Worm (Caenorhabditis elegans) whole organism, young adult: ENCODE data around the gene T16H12.9.

Source experiments
- C17E4.6 ChIP-seq: fragments of 200-800 bp; sonication (Bioruptor generic); IDR thresholded peaks from 2 replicates; pipeline ENCODE4 v1.3.6; 2022; ENCODE audit warnings: missing genetic modification reagents, missing genetic modification characterization, missing compliant biosample characterization
- F52B5.7 ChIP-seq: sonication (generic microtip); optimal IDR thresholded peaks from 2 replicates; lab custom pipeline; 2016; ENCODE audit warnings: mild to moderate bottlenecking, missing genetic modification characterization, missing compliant biosample characterization
- egrh-3 ChIP-seq: fragments of 200-800 bp; sonication (Bioruptor generic); IDR thresholded peaks from 2 replicates; pipeline ENCODE4 v1.3.6; 2022; ENCODE audit warnings: missing genetic modification reagents, missing genetic modification characterization, missing compliant biosample characterization
- hmg-20 ChIP-seq: fragments of 200-800 bp; sonication (Bioruptor generic); IDR thresholded peaks from 2 replicates; pipeline ENCODE4 v1.3.6; 2022; ENCODE audit warnings: missing genetic modification reagents, missing genetic modification characterization, missing compliant biosample characterization

- TF ChIP-seq hmg-20 (GFP tag; lab: Robert Waterston, UW): no peak
- no peak for TF ChIP-seq F52B5.7
- TF ChIP-seq egrh-3: no peak
- TF ChIP-seq C17E4.6 (GFP tag; lab: Robert Waterston, UW): no peak
Measured at ce11 chrIII:10156269-10156668, 47.2 kb downstream of the T16H12.9 start.
